Worm (Caenorhabditis elegans) whole organism, L4/young adult: Measurements from ENCODE around the gene znfx-1.

ENCODE experiments used
- W03F9.2 ChIP-seq: fragments of 150-350 bp; optimal IDR thresholded peaks from 2 replicates; lab custom pipeline; 2014; ENCODE audit warnings: missing biosample characterization, missing genetic modification characterization
- dao-5 ChIP-seq: sonication (generic microtip); optimal IDR thresholded peaks from 2 replicates; lab custom pipeline; 2016; ENCODE audit warnings: missing genotype, missing genetic modification characterization, moderate library complexity, missing compliant biosample characterization
- him-1 ChIP-seq: sonication (generic microtip); optimal IDR thresholded peaks from 2 replicates; lab custom pipeline; 2016; ENCODE audit warnings: missing genotype, missing genetic modification reagents, missing genetic modification characterization, missing compliant biosample characterization

Gene znfx-1

ce11 chrII:9236283-9236682 lies 22.8 kb downstream of the znfx-1 start, which contains the start of gene T26C5.3:
TSS of gene T26C5.3 (plus strand) at chrII:9236583.
- no peak for TF ChIP-seq him-1
- no peak for TF ChIP-seq W03F9.2
- no peak for TF ChIP-seq dao-5

- TF ChIP-seq W03F9.2 (no peak), dao-5 (no peak), him-1 (no peak)
Observed at ce11 chrII:9236972-9237371, 23.5 kb downstream of the znfx-1 start.

- TF ChIP-seq dao-5 = no peak
- TF ChIP-seq W03F9.2 = no peak
- no peak for TF ChIP-seq him-1
Observed at ce11 chrII:9237719-9238118, 24.3 kb downstream of the znfx-1 start.

- TF ChIP-seq W03F9.2 (no peak), dao-5 (no peak), him-1 (no peak)
Observed at ce11 chrII:9241610-9242009, 28.2 kb downstream of the znfx-1 start.

- TF ChIP-seq W03F9.2 = no peak
- no peak for TF ChIP-seq dao-5
- no peak for TF ChIP-seq him-1
Observed at ce11 chrII:9242804-9243203, 29.3 kb downstream of the znfx-1 start.

- TF ChIP-seq dao-5 = no peak
- no peak for TF ChIP-seq him-1
- no peak for TF ChIP-seq W03F9.2
Observed at ce11 chrII:9246648-9247047, 33.2 kb downstream of the znfx-1 start, which contains the start of gene T26C5.5. TSS of gene T26C5.5 (minus strand) at chrII:9246748.

ce11 chrII:9250422-9250821 lies 37.0 kb downstream of the znfx-1 start, which contains the start of gene T26C5.4:
TSS of gene T26C5.4 (minus strand) at chrII:9250522.
- TF ChIP-seq dao-5 = no peak
- TF ChIP-seq W03F9.2 = no peak
- no peak for TF ChIP-seq him-1

- TF ChIP-seq dao-5 (no peak), W03F9.2 (no peak), him-1 (no peak)
Observed at ce11 chrII:9251529-9251928, 38.1 kb downstream of the znfx-1 start.

- no peak for TF ChIP-seq dao-5
- TF ChIP-seq W03F9.2 = no peak
- TF ChIP-seq him-1 = no peak
Observed at ce11 chrII:9254187-9254586, 40.7 kb downstream of the znfx-1 start, which contains the start of gene nlp-82. TSS of gene nlp-82 (minus strand) at chrII:9254287.

ce11 chrII:9258034-9258556 lies 44.6 kb downstream of the znfx-1 start:
- TF ChIP-seq him-1 (no peak), dao-5 (no peak)

ce11 chrII:9258566-9258965 lies 45.1 kb downstream of the znfx-1 start:
- TF ChIP-seq him-1 = no peak
- no peak for TF ChIP-seq W03F9.2
- no peak for TF ChIP-seq dao-5

ce11 chrII:9260026-9260425 lies 46.6 kb downstream of the znfx-1 start:
- TF ChIP-seq dao-5 = no peak
- TF ChIP-seq him-1 = no peak
- TF ChIP-seq W03F9.2 = no peak

- TF ChIP-seq him-1 = no peak
- TF ChIP-seq dao-5 = no peak
- no peak for TF ChIP-seq W03F9.2
Observed at ce11 chrII:9261403-9261802, 47.9 kb downstream of the znfx-1 start.

ce11 chrII:9261931-9262562 lies 48.6 kb downstream of the znfx-1 start, which contains the start of gene aqp-2:
TSS of gene aqp-2 (minus strand) at chrII:9261981.
- no peak for TF ChIP-seq dao-5
- TF ChIP-seq W03F9.2 = no peak
- no peak for TF ChIP-seq him-1

ce11 chrII:9262845-9263402 lies 49.5 kb downstream of the znfx-1 start:
- TF ChIP-seq dao-5 (no peak), him-1 (no peak), W03F9.2 (no peak)

ce11 chrII:9263784-9264183 lies 50.3 kb downstream of the znfx-1 start:
- TF ChIP-seq W03F9.2 (no peak), him-1 (no peak), dao-5 (no peak)
